Worm (Caenorhabditis elegans) whole organism, young adult: ENCODE results near the gene cul-4.

ENCODE experiments used
- B0261.1 ChIP-seq: sonication (generic microtip); optimal IDR thresholded peaks from 2 replicates; lab custom pipeline; 2016; ENCODE audit warnings: mild to moderate bottlenecking, missing genetic modification characterization, moderate library complexity, missing compliant biosample characterization
- B0336.3 ChIP-seq: fragments of 200-800 bp; sonication (Bioruptor generic); IDR thresholded peaks from 2 replicates; pipeline ENCODE4 v1.3.6; 2022; ENCODE audit warnings: missing genetic modification characterization, missing compliant biosample characterization
- F39B2.1 ChIP-seq: fragments of 200-800 bp; sonication (Bioruptor generic); IDR thresholded peaks from 2 replicates; pipeline ENCODE4 v1.3.6; 2022; ENCODE audit warnings: missing genetic modification reagents, missing genetic modification characterization, missing compliant biosample characterization
- F52B5.7 ChIP-seq: sonication (generic microtip); optimal IDR thresholded peaks from 2 replicates; lab custom pipeline; 2016; ENCODE audit warnings: mild to moderate bottlenecking, missing genetic modification characterization, missing compliant biosample characterization
- F57A8.1 ChIP-seq: fragments of 200-800 bp; sonication (Bioruptor generic); optimal IDR thresholded peaks from 2 replicates; lab custom pipeline; 2018; ENCODE audit warnings: mild to moderate bottlenecking, missing genetic modification characterization, moderate library complexity, missing compliant biosample characterization
- F57C9.4 ChIP-seq: sonication (generic microtip); optimal IDR thresholded peaks from 2 replicates; lab custom pipeline; 2017; ENCODE audit warnings: mild to moderate bottlenecking, missing genetic modification characterization, missing compliant biosample characterization
- K12H6.12 ChIP-seq: fragments of 200-800 bp; sonication (Bioruptor generic); optimal IDR thresholded peaks from 2 replicates; lab custom pipeline; 2018; ENCODE audit warnings: mild to moderate bottlenecking, missing genetic modification characterization, missing compliant biosample characterization
- T07F8.4 ChIP-seq: sonication (generic microtip); optimal IDR thresholded peaks from 2 replicates; lab custom pipeline; 2016; ENCODE audit warnings: mild to moderate bottlenecking, missing genetic modification characterization, moderate library complexity, missing compliant biosample characterization
- T26A5.8 ChIP-seq: sonication (generic microtip); optimal IDR thresholded peaks from 2 replicates; lab custom pipeline; 2016; ENCODE audit warnings: missing genetic modification characterization, missing compliant biosample characterization
- Y53F4B.3 ChIP-seq: fragments of 200-800 bp; sonication (Bioruptor generic); IDR thresholded peaks from 2 replicates; pipeline ENCODE4 v1.3.6; 2022; ENCODE audit warnings: missing genetic modification reagents, missing genetic modification characterization, missing compliant biosample characterization
- Y67H2A.10 ChIP-seq: fragments of 200-800 bp; sonication (Bioruptor generic); conservative IDR thresholded peaks from 2 replicates; pipeline ENCODE4 v1.3.6; 2022; ENCODE audit warnings: missing genetic modification reagents, missing genetic modification characterization, missing compliant biosample characterization
- ama-1 ChIP-seq, 3 experiments: fragments of 150-350 bp in 1 of 3; sonication (generic microtip) in 2 of 3; optimal IDR thresholded peaks; 2 replicates each; lab custom pipeline; 2014 to 2018; ENCODE audit warnings: missing biosample characterization in 2 of 3, missing genetic modification characterization in 2 of 3, missing genetic modification reagents in 2 of 3
- athp-1 ChIP-seq: sonication (generic microtip); optimal IDR thresholded peaks from 2 replicates; lab custom pipeline; 2017; ENCODE audit warnings: mild to moderate bottlenecking, missing genetic modification characterization, missing compliant biosample characterization
- attf-3 ChIP-seq: fragments of 200-800 bp; sonication (Bioruptor generic); conservative IDR thresholded peaks from 2 replicates; pipeline ENCODE4 v1.3.6; 2022; ENCODE audit warnings: missing genetic modification reagents, missing genetic modification characterization, missing compliant biosample characterization
- attf-5 ChIP-seq: fragments of 200-800 bp; sonication (Bioruptor generic); optimal IDR thresholded peaks from 2 replicates; lab custom pipeline; 2018; ENCODE audit warnings: mild to moderate bottlenecking, missing genetic modification characterization, missing compliant biosample characterization
- attf-6 ChIP-seq: fragments of 200-800 bp; sonication (Bioruptor generic); IDR thresholded peaks from 2 replicates; pipeline ENCODE4 v1.3.6; 2022; ENCODE audit warnings: missing genetic modification reagents, missing genetic modification characterization, missing compliant biosample characterization
- cebp-1 ChIP-seq, 2 experiments: fragments of 200-800 bp in 1 of 2; sonication (Bioruptor generic) in 1 of 2; sonication (generic microtip) in 1 of 2; IDR thresholded peaks in 1 of 2; optimal IDR thresholded peaks in 1 of 2; 2 replicates each; pipeline versions ENCODE4 v1.3.6 to Lab custom; 2017 to 2022; ENCODE audit warnings: missing compliant biosample characterization in 2 of 2, missing genetic modification characterization in 2 of 2, mild to moderate bottlenecking in 1 of 2, missing genetic modification reagents in 1 of 2, moderate library complexity in 1 of 2
- ceh-100 ChIP-seq: fragments of 200-800 bp; sonication (Bioruptor generic); IDR thresholded peaks from 2 replicates; pipeline ENCODE4 v1.3.6; 2022; ENCODE audit warnings: missing genetic modification reagents, missing genetic modification characterization, missing compliant biosample characterization
- dox-1 ChIP-seq: fragments of 200-800 bp; sonication (Bioruptor generic); IDR thresholded peaks from 2 replicates; pipeline ENCODE4 v1.3.6; 2022; ENCODE audit warnings: missing genetic modification reagents, missing genetic modification characterization, missing compliant biosample characterization
- dpff-1 ChIP-seq: sonication (generic microtip); optimal IDR thresholded peaks from 2 replicates; lab custom pipeline; 2017; ENCODE audit warnings: mild to moderate bottlenecking, missing genetic modification characterization, missing compliant biosample characterization
- dpl-1 ChIP-seq: fragments of 150-350 bp; optimal IDR thresholded peaks from 2 replicates; lab custom pipeline; 2014; ENCODE audit warnings: missing biosample characterization, missing genetic modification reagents, missing genetic modification characterization
- egrh-3 ChIP-seq: fragments of 200-800 bp; sonication (Bioruptor generic); IDR thresholded peaks from 2 replicates; pipeline ENCODE4 v1.3.6; 2022; ENCODE audit warnings: missing genetic modification reagents, missing genetic modification characterization, missing compliant biosample characterization
- ets-4 ChIP-seq: fragments of 200-800 bp; sonication (Bioruptor generic); optimal IDR thresholded peaks from 2 replicates; lab custom pipeline; 2018; ENCODE audit warnings: mild to moderate bottlenecking, missing genetic modification characterization, missing compliant biosample characterization
- fkh-3 ChIP-seq: sonication (generic microtip); optimal IDR thresholded peaks from 2 replicates; lab custom pipeline; 2016; ENCODE audit warnings: mild to moderate bottlenecking, missing genetic modification characterization, missing compliant biosample characterization
- him-1 ChIP-seq: sonication (generic microtip); optimal IDR thresholded peaks from 2 replicates; lab custom pipeline; 2016; ENCODE audit warnings: missing genotype, missing genetic modification reagents, missing genetic modification characterization, missing compliant biosample characterization
- hmg-20 ChIP-seq: fragments of 200-800 bp; sonication (Bioruptor generic); IDR thresholded peaks from 2 replicates; pipeline ENCODE4 v1.3.6; 2022; ENCODE audit warnings: missing genetic modification reagents, missing genetic modification characterization, missing compliant biosample characterization
- lsl-1 ChIP-seq: fragments of 200-800 bp; sonication (Bioruptor generic); optimal IDR thresholded peaks from 2 replicates; lab custom pipeline; 2018; ENCODE audit warnings: mild to moderate bottlenecking, missing genetic modification characterization, moderate library complexity, missing compliant biosample characterization
- madf-6 ChIP-seq: fragments of 200-800 bp; sonication (Bioruptor generic); IDR thresholded peaks from 2 replicates; pipeline ENCODE4 v1.3.6; 2022; ENCODE audit warnings: missing genetic modification reagents, missing genetic modification characterization, missing compliant biosample characterization
- mcd-1 ChIP-seq: fragments of 200-800 bp; sonication (Bioruptor generic); IDR thresholded peaks from 2 replicates; pipeline ENCODE4 v1.3.6; 2022; ENCODE audit warnings: missing genetic modification reagents, missing genetic modification characterization, missing compliant biosample characterization
- mel-28 ChIP-seq: sonication (generic microtip); optimal IDR thresholded peaks from 2 replicates; lab custom pipeline; 2016; ENCODE audit warnings: borderline replicate concordance, mild to moderate bottlenecking, missing genetic modification characterization, missing compliant biosample characterization
- mxl-1 ChIP-seq: sonication (generic microtip); optimal IDR thresholded peaks from 2 replicates; lab custom pipeline; 2016; ENCODE audit warnings: missing genetic modification characterization, missing compliant biosample characterization
- nfya-1 ChIP-seq: sonication (generic microtip); optimal IDR thresholded peaks from 2 replicates; lab custom pipeline; 2017; ENCODE audit warnings: antibody characterized with exemption, missing compliant biosample characterization, missing genetic modification characterization, borderline replicate concordance; ENCODE audit not compliant: insufficient read depth
- nfya-2 ChIP-seq: fragments of 200-800 bp; sonication (Bioruptor generic); IDR thresholded peaks from 2 replicates; pipeline ENCODE4 v1.3.6; 2022; ENCODE audit warnings: missing genetic modification reagents, missing genetic modification characterization, missing compliant biosample characterization
- nfyb-1 ChIP-seq: fragments of 200-800 bp; sonication (Bioruptor generic); IDR thresholded peaks from 2 replicates; pipeline ENCODE4 v1.3.6; 2022; ENCODE audit warnings: missing genetic modification reagents, missing genetic modification characterization, missing compliant biosample characterization
- nhr-179 ChIP-seq: sonication (generic microtip); optimal IDR thresholded peaks from 2 replicates; lab custom pipeline; 2016; ENCODE audit warnings: mild to moderate bottlenecking, missing genetic modification characterization, missing compliant biosample characterization
- nhr-80 ChIP-seq: sonication (generic microtip); optimal IDR thresholded peaks from 2 replicates; lab custom pipeline; 2016; ENCODE audit warnings: missing genetic modification characterization, missing compliant biosample characterization
- rcor-1 ChIP-seq: fragments of 200-800 bp; sonication (Bioruptor generic); IDR thresholded peaks from 2 replicates; pipeline ENCODE4 v1.3.6; 2022; ENCODE audit warnings: missing genetic modification reagents, missing genetic modification characterization, missing compliant biosample characterization
- rec-8 ChIP-seq, 2 experiments: sonication (generic microtip); optimal IDR thresholded peaks; 2 replicates each; lab custom pipeline; 2016; ENCODE audit warnings: mild to moderate bottlenecking in 2 of 2, missing genetic modification characterization in 2 of 2, missing genetic modification reagents in 2 of 2, missing genotype in 2 of 2, missing biosample characterization in 1 of 2, missing compliant biosample characterization in 1 of 2, moderate library complexity in 1 of 2
- repo-1 ChIP-seq: sonication (generic microtip); optimal IDR thresholded peaks from 2 replicates; lab custom pipeline; 2017; ENCODE audit warnings: mild to moderate bottlenecking, missing genetic modification characterization, missing compliant biosample characterization
- rpc-1 ChIP-seq, 2 experiments: fragments of 150-350 bp in 1 of 2; sonication (generic microtip) in 1 of 2; optimal IDR thresholded peaks; 2 replicates each; lab custom pipeline; 2014 to 2018; ENCODE audit warnings: missing biosample characterization in 1 of 2, missing genetic modification characterization in 1 of 2, missing genetic modification reagents in 1 of 2, missing genotype in 1 of 2
- sdz-38 ChIP-seq: sonication (generic microtip); optimal IDR thresholded peaks from 2 replicates; lab custom pipeline; 2016; ENCODE audit warnings: missing genotype, missing genetic modification characterization, missing compliant biosample characterization
- snpc-3.4 ChIP-seq: sonication (generic microtip); optimal IDR thresholded peaks from 2 replicates; lab custom pipeline; 2017; ENCODE audit warnings: missing genetic modification characterization, mild to moderate bottlenecking, missing compliant biosample characterization, antibody characterized with exemption, moderate library complexity, missing genotype, missing genetic modification reagents
- tbx-9 ChIP-seq: sonication (generic microtip); optimal IDR thresholded peaks from 2 replicates; lab custom pipeline; 2016; ENCODE audit warnings: borderline replicate concordance, missing genetic modification characterization, inconsistent platforms, missing compliant biosample characterization
- tlf-1 ChIP-seq: fragments of 200-800 bp; sonication (Bioruptor generic); optimal IDR thresholded peaks from 2 replicates; lab custom pipeline; 2018; ENCODE audit warnings: mild to moderate bottlenecking, missing genetic modification characterization, missing compliant biosample characterization
- xnd-1 ChIP-seq: sonication (generic microtip); optimal IDR thresholded peaks from 2 replicates; lab custom pipeline; 2016; ENCODE audit warnings: missing genotype, missing genetic modification reagents, missing genetic modification characterization, missing compliant biosample characterization
- ztf-25 ChIP-seq: fragments of 200-800 bp; sonication (Bioruptor generic); IDR thresholded peaks from 2 replicates; pipeline ENCODE4 v1.3.6; 2022; ENCODE audit warnings: missing genetic modification reagents, missing genetic modification characterization, missing compliant biosample characterization
- ztf-26 ChIP-seq: sonication (generic microtip); optimal IDR thresholded peaks from 2 replicates; lab custom pipeline; 2017; ENCODE audit warnings: missing genetic modification characterization, missing compliant biosample characterization
- ztf-3 ChIP-seq: fragments of 200-800 bp; sonication (Bioruptor generic); optimal IDR thresholded peaks from 2 replicates; lab custom pipeline; 2018; ENCODE audit warnings: mild to moderate bottlenecking, missing genetic modification characterization, missing compliant biosample characterization

cul-4 gene

ce11 chrII:7353027-7353426 lies 51.1 kb downstream of the cul-4 start (continued):
- 0 out of 2 replicates have a peak, but pooled peaks have one; percentile 8 for TF ChIP-seq attf-3
- peak; percentile 69 for TF ChIP-seq mcd-1 (GFP tag; lab: Robert Waterston, UW)
- no peak for TF ChIP-seq mxl-1 (tag; lab: Kevin White, UChicago)
- TF ChIP-seq ztf-3 (GFP tag; lab: Kevin White, UChicago), result no peak
- no peak for TF ChIP-seq nhr-80
- TF ChIP-seq lsl-1 (GFP tag; lab: Kevin White, UChicago), result peak; percentile 65
- no peak for TF ChIP-seq mel-28 (tag; lab: Kevin White, UChicago)
- TF ChIP-seq ztf-26, result no peak
- TF ChIP-seq F57C9.4 (tag; lab: Kevin White, UChicago), result no peak
- no peak for TF ChIP-seq tlf-1 (GFP tag; lab: Kevin White, UChicago)
- no peak for TF ChIP-seq nhr-179 (tag; lab: Kevin White, UChicago)
- TF ChIP-seq T26A5.8 (tag; lab: Kevin White, UChicago), result no peak
- no peak for TF ChIP-seq dpff-1 (tag; lab: Kevin White, UChicago)
- TF ChIP-seq hmg-20 (GFP tag; lab: Robert Waterston, UW), result no peak
- TF ChIP-seq Y67H2A.10, result no peak
- TF ChIP-seq F52B5.7 (tag; lab: Kevin White, UChicago), result no peak
- no peak for TF ChIP-seq rpc-1 (optimal IDR thresholded peaks at IDR 0.05; lab: Kevin White, UChicago)
- no peak for TF ChIP-seq rpc-1 (tag; optimal IDR thresholded peaks at IDR 0.05; lab: Kevin White, UChicago)
- no peak for TF ChIP-seq B0261.1 (tag; lab: Kevin White, UChicago)
- TF ChIP-seq xnd-1 (tag; lab: Kevin White, UChicago), result peak; percentile 51
- no peak for TF ChIP-seq him-1
- TF ChIP-seq F39B2.1 (GFP tag; lab: Robert Waterston, UW), result no peak
- no peak for TF ChIP-seq ama-1 (optimal IDR thresholded peaks at IDR 0.05; lab: Kevin White, UChicago)
- no peak for TF ChIP-seq ama-1 (GFP tag; optimal IDR thresholded peaks at IDR 0.05; lab: Kevin White, UChicago)
- TF ChIP-seq cebp-1 (GFP tag; IDR thresholded peaks at IDR 0.05; lab: Robert Waterston, UW), result no peak
- TF ChIP-seq cebp-1 (tag; optimal IDR thresholded peaks at IDR 0.05; lab: Kevin White, UChicago), result no peak
- TF ChIP-seq B0336.3 (GFP tag; lab: Robert Waterston, UW), result no peak
- no peak for TF ChIP-seq ztf-25 (GFP tag; lab: Robert Waterston, UW)
- no peak for TF ChIP-seq sdz-38 (tag; lab: Kevin White, UChicago)
- no peak for TF ChIP-seq nfya-1 (tag; lab: Kevin White, UChicago)
- TF ChIP-seq fkh-3 (tag; lab: Kevin White, UChicago), result no peak
- TF ChIP-seq attf-5 (GFP tag; lab: Kevin White, UChicago), result no peak
- no peak for TF ChIP-seq snpc-3.4
- 0 out of 2 replicates have a peak, but pooled peaks have one; percentile 38 for TF ChIP-seq attf-6
- no peak for TF ChIP-seq Y53F4B.3
- TF ChIP-seq F57A8.1 (GFP tag; lab: Kevin White, UChicago), result no peak
- TF ChIP-seq madf-6 (GFP tag; lab: Robert Waterston, UW), result peak; percentile 79
- no peak for TF ChIP-seq nfya-2 (GFP tag; lab: Robert Waterston, UW)
- peak; percentile 65 for TF ChIP-seq rcor-1 (GFP tag; lab: Robert Waterston, UW)
- TF ChIP-seq K12H6.12 (tag; lab: Kevin White, UChicago), result no peak
- TF ChIP-seq tbx-9, result no peak
- no peak for TF ChIP-seq repo-1 (tag; lab: Kevin White, UChicago)
- TF ChIP-seq dox-1, result peak; percentile 33; the same call in 1 of the 2 replicates
- no peak for TF ChIP-seq nfyb-1 (GFP tag; lab: Robert Waterston, UW)
- no peak for TF ChIP-seq rec-8 (tag; optimal IDR thresholded peaks at IDR 0.05; lab: Kevin White, UChicago)
- peak; percentile 29; the same call in 1 of the 2 replicates for TF ChIP-seq egrh-3
- no peak for TF ChIP-seq ets-4
- no peak for TF ChIP-seq athp-1 (tag; lab: Kevin White, UChicago)
- peak; percentile 70 for TF ChIP-seq ceh-100
- no peak for TF ChIP-seq T07F8.4 (tag; lab: Kevin White, UChicago)
- TF ChIP-seq dpl-1 (GFP tag; lab: Kevin White, UChicago), result peak; percentile 40
